Worm (Caenorhabditis elegans) whole organism, early embryonic: ENCODE results near the gene ugt-24.

Experiments used
- ama-1 ChIP-seq: fragments of 150-350 bp; optimal IDR thresholded peaks from 2 replicates; lab custom pipeline; 2014
- ets-7 ChIP-seq: sonication (generic microtip); optimal IDR thresholded peaks from 2 replicates; lab custom pipeline; 2016; ENCODE audit warnings: missing genotype, missing genetic modification characterization, missing compliant biosample characterization
- scrt-1 ChIP-seq: fragments of 200-800 bp; sonication (Bioruptor generic); IDR thresholded peaks from 2 replicates; pipeline ENCODE4 v1.3.6; 2022; ENCODE audit warnings: missing genetic modification characterization, missing compliant biosample characterization
- tbx-11 ChIP-seq: fragments of 200-800 bp; sonication (Bioruptor generic); IDR thresholded peaks from 2 replicates; pipeline ENCODE4 v1.3.6; 2022; ENCODE audit warnings: missing genetic modification characterization, missing compliant biosample characterization
- tbx-37 ChIP-seq: fragments of 200-800 bp; sonication (Bioruptor generic); conservative IDR thresholded peaks from 2 replicates; pipeline ENCODE4 v1.3.6; 2022; ENCODE audit warnings: missing genetic modification reagents, missing genetic modification characterization, missing compliant biosample characterization

DNA sequence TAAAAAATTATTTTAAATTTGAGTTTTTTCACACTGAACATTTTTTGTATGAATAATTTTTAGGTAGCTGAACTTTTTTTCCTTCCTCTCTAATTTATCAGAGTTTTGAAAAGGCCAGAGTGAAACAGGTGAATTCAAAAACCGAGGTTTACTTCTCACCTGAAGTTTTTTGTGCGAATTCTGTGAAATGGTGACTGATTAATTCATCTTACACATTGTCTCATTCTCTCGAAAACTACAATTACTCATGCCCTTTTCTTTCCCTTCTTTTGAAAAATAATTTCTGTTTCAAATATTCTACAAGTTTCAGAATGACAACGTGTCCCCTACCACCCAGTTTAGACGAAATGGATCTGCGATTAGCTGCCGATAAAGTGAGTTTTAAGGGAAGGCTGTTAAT is 8.8 kb downstream of the ugt-24 start, which contains the start of gene tkr-2:
- TF ChIP-seq tbx-11 (GFP tag; lab: Robert Waterston, UW) (no peak), ama-1 (no peak), ets-7 (tag; lab: Kevin White, UChicago) (no peak), tbx-37 (GFP tag; lab: Robert Waterston, UW) (no peak), scrt-1 (no peak)
